6 worm cellular contexts compared by ENCODE assay signal in genomic region chrV:16598437-16598836, ce11.
TF ChIP-seq lines count a peak whose summit lies in the region.

No protein-coding gene starts in this region.

TF ChIP-seq in whole organism, L1 larva, 84 proteins besides CTCF, POLR2A, EP300 and RAD21 (continues in another document):
- TF ChIP-seq tlp-1 (tag; optimal IDR thresholded peaks at IDR 0.05; lab: Kevin White, UChicago), result no peak
- TF ChIP-seq ceh-90 (tag; optimal IDR thresholded peaks at IDR 0.05; lab: Kevin White, UChicago), result no peak
- no peak for TF ChIP-seq lin-15B (tag; optimal IDR thresholded peaks at IDR 0.05; lab: Kevin White, UChicago)
- TF ChIP-seq ces-1 (GFP tag; optimal IDR thresholded peaks at IDR 0.05; lab: Kevin White, UChicago), result no peak
- no peak for TF ChIP-seq nhr-28 (tag; optimal IDR thresholded peaks at IDR 0.05; lab: Kevin White, UChicago)
- TF ChIP-seq ceh-63 (GFP tag; optimal IDR thresholded peaks at IDR 0.05; lab: Kevin White, UChicago), result no peak
- TF ChIP-seq unc-86 (tag; optimal IDR thresholded peaks at IDR 0.05; lab: Kevin White, UChicago), result no peak
- TF ChIP-seq mef-2 (tag; optimal IDR thresholded peaks at IDR 0.05; lab: Kevin White, UChicago), result no peak
- no peak for TF ChIP-seq nhr-11 (tag; optimal IDR thresholded peaks at IDR 0.05; lab: Kevin White, UChicago)
- TF ChIP-seq unc-130 (tag; optimal IDR thresholded peaks at IDR 0.05; lab: Kevin White, UChicago), result no peak
- TF ChIP-seq ceh-82 (tag; optimal IDR thresholded peaks at IDR 0.05; lab: Kevin White, UChicago), result no peak
- no peak for TF ChIP-seq alr-1 (tag; optimal IDR thresholded peaks at IDR 0.05; lab: Kevin White, UChicago; ENCODE audit: borderline replicate concordance)
- TF ChIP-seq tbx-2 (tag; optimal IDR thresholded peaks at IDR 0.05; lab: Kevin White, UChicago), result no peak
- no peak for TF ChIP-seq hlh-4 (tag; optimal IDR thresholded peaks at IDR 0.05; lab: Kevin White, UChicago)
- no peak for TF ChIP-seq fos-1 (tag; optimal IDR thresholded peaks at IDR 0.05; lab: Kevin White, UChicago)
- no peak for TF ChIP-seq zag-1 (tag; optimal IDR thresholded peaks at IDR 0.05; lab: Kevin White, UChicago)

TF ChIP-seq in whole organism, L2 larva, 48 proteins besides CTCF, POLR2A, EP300 and RAD21:
- peak; percentile 21 for TF ChIP-seq nhr-129 (tag; optimal IDR thresholded peaks at IDR 0.05; lab: Kevin White, UChicago)
- TF ChIP-seq nhr-10 (tag; optimal IDR thresholded peaks at IDR 0.05; lab: Kevin White, UChicago), result no peak
- TF ChIP-seq ama-1 (optimal IDR thresholded peaks at IDR 0.05; lab: Kevin White, UChicago), result peak; percentile 29
- TF ChIP-seq lsy-2 (tag; optimal IDR thresholded peaks at IDR 0.05; lab: Kevin White, UChicago), result peak in 1 of 2 experiments; percentile 18
TF ChIP-seq in whole organism, L2 larva: peak in this region for 3.

TF ChIP-seq in whole organism, L4 larva, 104 proteins besides CTCF, POLR2A, EP300 and RAD21:
- TF ChIP-seq tra-1 (GFP tag; IDR thresholded peaks at IDR 0.05; lab: Robert Waterston, UW) (0 out of 2 replicates have a peak, but pooled peaks have one; percentile 35), mdt-29 (GFP tag; IDR thresholded peaks at IDR 0.05; lab: Robert Waterston, UW) (peak; percentile 95), aha-1 (tag; lab: Kevin White, UChicago) (peak; percentile 1), hlh-30 (tag; optimal IDR thresholded peaks at IDR 0.05; lab: Kevin White, UChicago; ENCODE audit: insufficient read depth) (peak; percentile 64), nhr-6 (tag; optimal IDR thresholded peaks at IDR 0.05; lab: Kevin White, UChicago) (no peak), hlh-11 (tag; optimal IDR thresholded peaks at IDR 0.05; lab: Kevin White, UChicago) (peak; percentile 66), lin-29 (GFP tag; IDR thresholded peaks at IDR 0.05; lab: Robert Waterston, UW) (no peak), spr-3 (GFP tag; optimal IDR thresholded peaks at IDR 0.05; lab: Kevin White, UChicago) (no peak), dmd-6 (GFP tag; IDR thresholded peaks at IDR 0.05; lab: Robert Waterston, UW) (peak; percentile 14; the same call in 1 of the 2 replicates), daf-8 (GFP tag; IDR thresholded peaks at IDR 0.05; lab: Robert Waterston, UW) (no peak), nhr-10 (tag; optimal IDR thresholded peaks at IDR 0.05; lab: Kevin White, UChicago) (no peak), dve-1 (tag; optimal IDR thresholded peaks at IDR 0.05; lab: Kevin White, UChicago; ENCODE audit: insufficient read depth) (peak; percentile 38)
TF ChIP-seq in whole organism, L4 larva: peak in this region for 7.

TF ChIP-seq in whole organism, late embryonic, 69 proteins besides CTCF, POLR2A, EP300 and RAD21:
- TF ChIP-seq hlh-8 (tag; optimal IDR thresholded peaks at IDR 0.05; lab: Kevin White, UChicago) (peak; percentile 28), hlh-30 (tag; optimal IDR thresholded peaks at IDR 0.05; lab: Kevin White, UChicago; ENCODE audit: insufficient read depth) (peak; percentile 84), pat-9 (tag; optimal IDR thresholded peaks at IDR 0.05; lab: Kevin White, UChicago) (peak; percentile 5), rnt-1 (tag; optimal IDR thresholded peaks at IDR 0.05; lab: Kevin White, UChicago) (peak; percentile 13), ahr-1 (tag; optimal IDR thresholded peaks at IDR 0.05; lab: Kevin White, UChicago) (no peak)

TF ChIP-seq in whole organism, mixed stage, embryonic, 35 proteins besides CTCF, POLR2A, EP300 and RAD21:
- TF ChIP-seq bed-3 (GFP tag; optimal IDR thresholded peaks at IDR 0.05; lab: Kevin White, UChicago), result no peak
- TF ChIP-seq zip-8 (tag; optimal IDR thresholded peaks at IDR 0.05; lab: Kevin White, UChicago), result no peak
- TF ChIP-seq cnd-1 (tag; optimal IDR thresholded peaks at IDR 0.05; lab: Kevin White, UChicago), result no peak
- no peak for TF ChIP-seq sem-2 (GFP tag; optimal IDR thresholded peaks at IDR 0.05; lab: Kevin White, UChicago)
- no peak for TF ChIP-seq ham-2 (GFP tag; optimal IDR thresholded peaks at IDR 0.05; lab: Kevin White, UChicago)
- no peak for TF ChIP-seq nhr-76 (tag; optimal IDR thresholded peaks at IDR 0.05; lab: Kevin White, UChicago)
- TF ChIP-seq unc-120 (tag; optimal IDR thresholded peaks at IDR 0.05; lab: Kevin White, UChicago; ENCODE audit: poor library complexity, severe bottlenecking), result peak; percentile 13
- peak; percentile 33 for TF ChIP-seq unc-62 (GFP tag; optimal IDR thresholded peaks at IDR 0.05; lab: Kevin White, UChicago)
- no peak for TF ChIP-seq tbx-8 (GFP tag; optimal IDR thresholded peaks at IDR 0.05; lab: Kevin White, UChicago)
- no peak for TF ChIP-seq nhr-28 (tag; optimal IDR thresholded peaks at IDR 0.05; lab: Kevin White, UChicago)
- no peak for TF ChIP-seq lin-13 (tag; optimal IDR thresholded peaks at IDR 0.05; lab: Kevin White, UChicago)
- no peak for TF ChIP-seq ces-1 (GFP tag; optimal IDR thresholded peaks at IDR 0.05; lab: Kevin White, UChicago)
- peak; percentile 22 for TF ChIP-seq hlh-1 (tag; optimal IDR thresholded peaks at IDR 0.05; lab: Kevin White, UChicago)
- TF ChIP-seq ceh-39 (tag; optimal IDR thresholded peaks at IDR 0.05; lab: Kevin White, UChicago), result no peak
- no peak for TF ChIP-seq nhr-237 (tag; optimal IDR thresholded peaks at IDR 0.05; lab: Kevin White, UChicago)
- no peak for TF ChIP-seq mep-1 (tag; optimal IDR thresholded peaks at IDR 0.05; lab: Kevin White, UChicago)
- TF ChIP-seq nhr-2 (tag; optimal IDR thresholded peaks at IDR 0.05; lab: Kevin White, UChicago), result no peak
- no peak for TF ChIP-seq lin-32 (GFP tag; optimal IDR thresholded peaks at IDR 0.05; lab: Kevin White, UChicago)
- no peak for TF ChIP-seq mls-2 (tag; optimal IDR thresholded peaks at IDR 0.05; lab: Kevin White, UChicago)
- no peak for TF ChIP-seq elt-1 (tag; optimal IDR thresholded peaks at IDR 0.05; lab: Kevin White, UChicago; ENCODE audit: borderline replicate concordance, insufficient read depth)
- TF ChIP-seq ztf-11 (tag; optimal IDR thresholded peaks at IDR 0.05; lab: Kevin White, UChicago), result no peak
- TF ChIP-seq ceh-83 (GFP tag; optimal IDR thresholded peaks at IDR 0.05; lab: Kevin White, UChicago), result no peak
TF ChIP-seq in whole organism, mixed stage, embryonic: peak in this region for 3.

TF ChIP-seq in whole organism, young adult, 124 proteins besides CTCF, POLR2A, EP300 and RAD21:
- TF ChIP-seq Y56A3A.18 (GFP tag; IDR thresholded peaks at IDR 0.05; lab: Robert Waterston, UW) (no peak), F33H1.4 (GFP tag; IDR thresholded peaks at IDR 0.05; lab: Robert Waterston, UW) (no peak), F39B2.1 (GFP tag; IDR thresholded peaks at IDR 0.05; lab: Robert Waterston, UW) (no peak), C17E4.6 (GFP tag; IDR thresholded peaks at IDR 0.05; lab: Robert Waterston, UW) (no peak), hrde-1 (tag; optimal IDR thresholded peaks at IDR 0.05; lab: Kevin White, UChicago; ENCODE audit: borderline replicate concordance) (no peak), snpc-1.1 (tag; optimal IDR thresholded peaks at IDR 0.05; lab: Kevin White, UChicago; ENCODE audit: insufficient read depth) (no peak), mes-4 (tag; optimal IDR thresholded peaks at IDR 0.05; lab: Kevin White, UChicago) (no peak), ceh-58 (GFP tag; IDR thresholded peaks at IDR 0.05; lab: Robert Waterston, UW) (no peak), ztf-22 (GFP tag; optimal IDR thresholded peaks at IDR 0.05; lab: Kevin White, UChicago) (no peak), ztf-18 (tag; optimal IDR thresholded peaks at IDR 0.05; lab: Kevin White, UChicago) (no peak), B0261.1 (tag; optimal IDR thresholded peaks at IDR 0.05; lab: Kevin White, UChicago) (no peak), lir-1 (GFP tag; conservative IDR thresholded peaks at IDR 0.05; lab: Robert Waterston, UW) (no peak), F22D6.2 (tag; optimal IDR thresholded peaks at IDR 0.05; lab: Kevin White, UChicago) (no peak), dox-1 (GFP tag; IDR thresholded peaks at IDR 0.05; lab: Robert Waterston, UW) (0 out of 2 replicates have a peak, but pooled peaks have one; percentile 25), ceh-79 (tag; optimal IDR thresholded peaks at IDR 0.05; lab: Kevin White, UChicago) (no peak), madf-10 (tag; optimal IDR thresholded peaks at IDR 0.05; lab: Kevin White, UChicago) (no peak), madf-6 (GFP tag; IDR thresholded peaks at IDR 0.05; lab: Robert Waterston, UW) (0 out of 2 replicates have a peak, but pooled peaks have one; percentile 8), K11D2.4 (GFP tag; IDR thresholded peaks at IDR 0.05; lab: Robert Waterston, UW) (no peak), let-526 (GFP tag; IDR thresholded peaks at IDR 0.05; lab: Robert Waterston, UW) (0 out of 2 replicates have a peak, but pooled peaks have one; percentile 61), attf-6 (GFP tag; IDR thresholded peaks at IDR 0.05; lab: Robert Waterston, UW) (no peak), hsf-1 (GFP tag; IDR thresholded peaks at IDR 0.05; lab: Robert Waterston, UW) (peak; percentile 85), attf-5 (GFP tag; optimal IDR thresholded peaks at IDR 0.05; lab: Kevin White, UChicago) (no peak), snpc-4 (GFP tag; optimal IDR thresholded peaks at IDR 0.05; lab: Kevin White, UChicago) (no peak), snpc-4 (tag; optimal IDR thresholded peaks at IDR 0.05; lab: Kevin White, UChicago) (no peak), zim-3 (tag; optimal IDR thresholded peaks at IDR 0.05; lab: Kevin White, UChicago) (no peak), athp-1 (tag; optimal IDR thresholded peaks at IDR 0.05; lab: Kevin White, UChicago) (no peak), mcd-1 (GFP tag; IDR thresholded peaks at IDR 0.05; lab: Robert Waterston, UW) (0 out of 2 replicates have a peak, but pooled peaks have one; percentile 12), ccch-3 (GFP tag; optimal IDR thresholded peaks at IDR 0.05; lab: Kevin White, UChicago) (no peak), pbrm-1 (GFP tag; IDR thresholded peaks at IDR 0.05; lab: Robert Waterston, UW) (peak; percentile 28; the same call in 1 of the 2 replicates), C06A6.2 (GFP tag; conservative IDR thresholded peaks at IDR 0.05; lab: Robert Waterston, UW) (peak; percentile 64; the same call in 1 of the 2 replicates), aptf-2 (GFP tag; conservative IDR thresholded peaks at IDR 0.05; lab: Robert Waterston, UW) (no peak), ceh-100 (GFP tag; IDR thresholded peaks at IDR 0.05; lab: Robert Waterston, UW) (no peak), Y53G8AR.9 (GFP tag; conservative IDR thresholded peaks at IDR 0.05; lab: Robert Waterston, UW) (0 out of 2 replicates have a peak, but pooled peaks have one; percentile 13), egrh-3 (GFP tag; IDR thresholded peaks at IDR 0.05; lab: Robert Waterston, UW) (no peak)
